Worm (Caenorhabditis elegans) whole organism, L1 larva: ENCODE measurements around the gene T21C12.8.
A peak's percentile ranks its signal among the peaks of the same experiment; 100 is the strongest.

Experiments
- ama-1 ChIP-seq: fragments of 150-350 bp; optimal IDR thresholded peaks from 2 replicates; lab custom pipeline; 2014
- ceh-82 ChIP-seq, 3 experiments: fragments of 150-350 bp in 1 of 3; sonication (generic microtip) in 2 of 3; optimal IDR thresholded peaks; 2 replicates each; lab custom pipeline; 2014 to 2017; ENCODE audit warnings: missing biosample characterization in 3 of 3, missing genetic modification characterization in 3 of 3
- ceh-90 ChIP-seq: sonication (generic microtip); optimal IDR thresholded peaks from 2 replicates; lab custom pipeline; 2016; ENCODE audit warnings: missing genetic modification characterization, missing compliant biosample characterization
- efl-1 ChIP-seq, 4 experiments: fragments of 150-350 bp; optimal IDR thresholded peaks in 3 of 4; peaks in 1 of 4; 1 replicate in 1 of 4; 2 replicates in 3 of 4; lab custom pipeline; 2014; ENCODE audit warnings: missing biosample characterization in 2 of 4, missing genetic modification characterization in 2 of 4, missing genetic modification reagents in 2 of 4
- egl-13 ChIP-seq: sonication (generic microtip); optimal IDR thresholded peaks from 2 replicates; lab custom pipeline; 2016; ENCODE audit warnings: missing genotype, missing genetic modification reagents, missing genetic modification characterization, missing compliant biosample characterization
- egl-27 ChIP-seq, 2 experiments: fragments of 150-350 bp in 1 of 2; sonication (generic microtip); optimal IDR thresholded peaks; 3 replicates each; lab custom pipeline; 2017 to 2018; ENCODE audit warnings: missing biosample characterization in 2 of 2, missing genetic modification characterization in 2 of 2, missing genetic modification reagents in 2 of 2
- elt-2 ChIP-seq: sonication (generic microtip); optimal IDR thresholded peaks from 2 replicates; lab custom pipeline; 2016; ENCODE audit warnings: missing genetic modification characterization, mild to moderate bottlenecking, inconsistent platforms, missing compliant biosample characterization, missing genetic modification reagents
- ets-5 ChIP-seq: fragments of 200-800 bp; sonication (Bioruptor generic); IDR thresholded peaks from 2 replicates; pipeline ENCODE4 v1.3.6; 2022; ENCODE audit warnings: missing genetic modification characterization, missing compliant biosample characterization
- fkh-4 ChIP-seq: sonication (generic microtip); optimal IDR thresholded peaks from 2 replicates; lab custom pipeline; 2016; ENCODE audit warnings: missing compliant biosample characterization, missing genetic modification characterization, borderline replicate concordance
- fos-1 ChIP-seq: fragments of 150-350 bp; optimal IDR thresholded peaks from 2 replicates; lab custom pipeline; 2014; ENCODE audit warnings: missing biosample characterization, missing genetic modification characterization
- grh-1 ChIP-seq: fragments of 200-800 bp; sonication (Bioruptor generic); IDR thresholded peaks from 2 replicates; pipeline ENCODE4 v1.3.6; 2022; ENCODE audit warnings: missing genetic modification reagents, missing genetic modification characterization, missing compliant biosample characterization
- hlh-4 ChIP-seq: sonication (generic microtip); optimal IDR thresholded peaks from 2 replicates; lab custom pipeline; 2016; ENCODE audit warnings: mild to moderate bottlenecking, missing genetic modification characterization, missing compliant biosample characterization
- lin-14 ChIP-seq: fragments of 200-800 bp; sonication (Bioruptor generic); optimal IDR thresholded peaks from 2 replicates; lab custom pipeline; 2018; ENCODE audit warnings: mild to moderate bottlenecking, missing genetic modification characterization, moderate library complexity, missing compliant biosample characterization
- mdl-1 ChIP-seq, 2 experiments: fragments of 150-350 bp; optimal IDR thresholded peaks; 2 replicates each; lab custom pipeline; 2014 to 2017; ENCODE audit warnings: missing biosample characterization in 2 of 2, missing genetic modification characterization in 2 of 2, inconsistent platforms in 1 of 2
- mef-2 ChIP-seq: fragments of 150-350 bp; optimal IDR thresholded peaks from 2 replicates; lab custom pipeline; 2014; ENCODE audit warnings: missing biosample characterization, missing genetic modification characterization
- mep-1 ChIP-seq: fragments of 150-350 bp; optimal IDR thresholded peaks from 2 replicates; lab custom pipeline; 2014; ENCODE audit warnings: missing biosample characterization, missing genetic modification characterization
- nhr-11 ChIP-seq: fragments of 150-350 bp; optimal IDR thresholded peaks from 2 replicates; lab custom pipeline; 2014; ENCODE audit warnings: missing biosample characterization, missing genetic modification characterization
- nhr-12 ChIP-seq: sonication (generic microtip); optimal IDR thresholded peaks from 2 replicates; lab custom pipeline; 2017; ENCODE audit warnings: missing biosample characterization, missing genetic modification characterization
- nhr-19 ChIP-seq: fragments of 200-800 bp; sonication (Bioruptor generic); conservative IDR thresholded peaks from 2 replicates; pipeline ENCODE4 v1.3.6; 2022; ENCODE audit warnings: missing genetic modification characterization, missing compliant biosample characterization
- nhr-237 ChIP-seq: fragments of 150-350 bp; optimal IDR thresholded peaks from 2 replicates; lab custom pipeline; 2014; ENCODE audit warnings: missing biosample characterization, missing genetic modification characterization
- nhr-28 ChIP-seq: fragments of 150-350 bp; optimal IDR thresholded peaks from 2 replicates; lab custom pipeline; 2014; ENCODE audit warnings: missing biosample characterization, missing genetic modification characterization
- nhr-71 ChIP-seq: sonication (generic microtip); optimal IDR thresholded peaks from 2 replicates; lab custom pipeline; 2016; ENCODE audit warnings: mild to moderate bottlenecking, missing genetic modification characterization, moderate library complexity, missing compliant biosample characterization
- nhr-77 ChIP-seq: fragments of 150-350 bp; optimal IDR thresholded peaks from 2 replicates; lab custom pipeline; 2014; ENCODE audit warnings: missing biosample characterization, missing genetic modification characterization
- nhr-90 ChIP-seq: sonication (generic microtip); optimal IDR thresholded peaks from 2 replicates; lab custom pipeline; 2016; ENCODE audit warnings: mild to moderate bottlenecking, missing genetic modification characterization, missing compliant biosample characterization; ENCODE audit not compliant: poor library complexity
- rnt-1 ChIP-seq: sonication (generic microtip); optimal IDR thresholded peaks from 2 replicates; lab custom pipeline; 2016; ENCODE audit warnings: mild to moderate bottlenecking, missing genetic modification characterization, moderate library complexity, missing compliant biosample characterization
- skn-1 ChIP-seq: fragments of 150-350 bp; optimal IDR thresholded peaks from 2 replicates; lab custom pipeline; 2014; ENCODE audit warnings: missing biosample characterization, missing genetic modification characterization
- snu-23 ChIP-seq: sonication (generic microtip); optimal IDR thresholded peaks from 2 replicates; lab custom pipeline; 2016; ENCODE audit warnings: missing genetic modification characterization, missing compliant biosample characterization
- unc-30 ChIP-seq: sonication (generic microtip); optimal IDR thresholded peaks from 2 replicates; lab custom pipeline; 2017; ENCODE audit warnings: missing biosample characterization, missing genetic modification characterization
- unc-62 ChIP-seq: fragments of 150-350 bp; optimal IDR thresholded peaks from 2 replicates; lab custom pipeline; 2014; ENCODE audit warnings: missing biosample characterization, missing genetic modification reagents, missing genetic modification characterization
- unc-86 ChIP-seq: sonication (generic microtip); optimal IDR thresholded peaks from 2 replicates; lab custom pipeline; 2016; ENCODE audit warnings: missing genetic modification characterization, missing compliant biosample characterization
- vab-15 ChIP-seq: sonication (generic microtip); optimal IDR thresholded peaks from 2 replicates; lab custom pipeline; 2017; ENCODE audit warnings: missing genotype, mild to moderate bottlenecking, missing genetic modification characterization, missing compliant biosample characterization
- xbp-1 ChIP-seq: sonication (generic microtip); optimal IDR thresholded peaks from 2 replicates; lab custom pipeline; 2016; ENCODE audit warnings: missing genetic modification characterization, missing compliant biosample characterization
- zip-4 ChIP-seq: fragments of 200-800 bp; sonication (Bioruptor generic); optimal IDR thresholded peaks from 2 replicates; lab custom pipeline; 2018; ENCODE audit warnings: mild to moderate bottlenecking, missing genetic modification characterization, moderate library complexity, missing compliant biosample characterization
- ztf-4 ChIP-seq: fragments of 150-350 bp; optimal IDR thresholded peaks from 2 replicates; lab custom pipeline; 2014; ENCODE audit warnings: missing biosample characterization, missing genetic modification characterization

Gene T21C12.8

ce11 chrIII:10505182-10505581, 47.6 kb downstream of the T21C12.8 start, which contains the start of the genes taf-11.3 and urm-1 (continued):
- TF ChIP-seq nhr-77 (tag; lab: Kevin White, UChicago) (peak; percentile 27), ztf-4 (tag; lab: Kevin White, UChicago) (peak; percentile 15), mep-1 (tag; lab: Kevin White, UChicago) (peak; percentile 88), fkh-4 (tag; lab: Kevin White, UChicago) (no peak), nhr-28 (tag; lab: Kevin White, UChicago) (no peak), vab-15 (no peak), nhr-237 (peak; percentile 32), nhr-12 (tag; lab: Kevin White, UChicago) (no peak), grh-1 (GFP tag; lab: Robert Waterston, UW) (no peak), unc-30 (no peak), egl-27 (tag; optimal IDR thresholded peaks at IDR 0.05; lab: Kevin White, UChicago) (no peak), skn-1 (tag; lab: Kevin White, UChicago) (peak; percentile 78), unc-62 (GFP tag; lab: Kevin White, UChicago) (no peak), mdl-1 (tag; optimal IDR thresholded peaks at IDR 0.05; lab: Kevin White, UChicago) (peak in 1 of 2 experiments; percentile 17), elt-2 (no peak), ets-5 (no peak), zip-4 (GFP tag; lab: Kevin White, UChicago) (no peak), nhr-11 (tag; lab: Kevin White, UChicago) (no peak), xbp-1 (tag; lab: Kevin White, UChicago) (peak; percentile 90), ceh-90 (tag; lab: Kevin White, UChicago) (no peak), rnt-1 (tag; lab: Kevin White, UChicago) (peak; percentile 84), snu-23 (peak; percentile 93), egl-13 (tag; lab: Kevin White, UChicago) (peak; percentile 60), mef-2 (peak; percentile 39), ama-1 (no peak), nhr-90 (tag; lab: Kevin White, UChicago) (peak; percentile 72), fos-1 (tag; lab: Kevin White, UChicago) (peak; percentile 39), ceh-82 (tag; optimal IDR thresholded peaks at IDR 0.05; lab: Kevin White, UChicago) (peak; percentile 84 to 90 (median 87)), hlh-4 (tag; lab: Kevin White, UChicago) (no peak), nhr-71 (peak; percentile 88), unc-86 (peak; percentile 70), nhr-19 (GFP tag; lab: Robert Waterston, UW) (peak; percentile 81)

DNA sequence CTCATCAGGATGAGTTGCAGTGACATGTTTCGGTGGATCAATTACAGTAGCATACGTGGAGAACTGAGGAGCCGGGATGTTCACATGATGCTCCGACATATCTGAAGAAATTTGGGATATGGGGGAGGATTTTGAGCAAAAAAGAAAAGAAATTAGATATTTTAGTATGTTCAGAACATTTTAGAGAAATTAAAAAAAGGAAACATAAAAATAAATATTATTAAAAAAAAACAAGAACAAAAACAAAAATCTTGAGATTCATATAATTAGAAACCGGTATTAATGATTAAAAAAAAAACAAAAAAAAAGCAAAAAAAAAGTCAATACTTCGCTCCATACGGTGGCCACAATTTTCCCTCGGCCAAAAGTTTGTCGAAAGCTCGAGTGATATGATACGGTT, 49.1 kb downstream of the T21C12.8 start, which contains the start of gene rab-33:
TSS of gene rab-33 (minus strand) at position 101 of the 400 bp plus-strand sequence.
- no peak for TF ChIP-seq lin-14 (GFP tag; lab: Kevin White, UChicago)
- TF ChIP-seq fos-1 (tag; lab: Kevin White, UChicago), result no peak
- TF ChIP-seq efl-1 (optimal IDR thresholded peaks at IDR 0.05; lab: Kevin White, UChicago), result no peak
- TF ChIP-seq efl-1 (GFP tag; optimal IDR thresholded peaks at IDR 0.05 in 1 of 2; lab: Kevin White, UChicago), result no peak
- no peak for TF ChIP-seq ceh-82 (tag; optimal IDR thresholded peaks at IDR 0.05; lab: Kevin White, UChicago)
